Worm (Caenorhabditis elegans): Measurements from ENCODE around the gene atg-16.1.

atg-16.1 gene

DNA sequence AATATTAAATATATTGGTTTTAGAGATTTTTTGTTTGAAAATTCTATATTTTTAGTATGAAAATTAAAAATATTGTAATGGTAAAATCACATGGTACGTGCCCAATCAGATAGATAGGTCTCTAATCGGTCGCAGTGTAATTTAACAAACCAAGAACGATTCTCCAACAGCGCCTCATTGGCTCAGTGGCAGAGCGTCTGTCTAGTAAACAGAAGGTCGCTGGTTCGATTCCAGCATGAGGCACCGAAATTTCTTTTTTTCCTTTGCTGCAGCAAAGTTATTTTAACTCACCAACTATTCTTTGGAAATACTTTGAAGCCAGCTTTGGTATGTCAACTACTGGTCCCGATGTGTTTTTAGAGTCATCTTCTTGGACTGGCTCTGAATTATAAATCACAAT lies 17.4 kb downstream of the atg-16.1 start (continued):
- TF ChIP-seq mxl-3 (GFP tag; optimal IDR thresholded peaks at IDR 0.05) (peak; percentile 4), hlh-11 (tag; optimal IDR thresholded peaks at IDR 0.05) (peak; percentile 25), lir-3 (tag; optimal IDR thresholded peaks at IDR 0.05) (peak; percentile 9), madf-9 (GFP tag; conservative IDR thresholded peaks at IDR 0.05) (0 out of 2 replicates have a peak, but pooled peaks have one; percentile 14), mdl-1 (tag; optimal IDR thresholded peaks at IDR 0.05) (peak in 1 of 2 experiments; percentile 33), hlh-30 (tag; optimal IDR thresholded peaks at IDR 0.05; ENCODE audit: insufficient read depth) (peak; percentile 82), lim-7 (GFP tag; IDR thresholded peaks at IDR 0.05) (peak; percentile 91), nhr-102 (tag; optimal IDR thresholded peaks at IDR 0.05) (peak; percentile 41), unc-62 (GFP tag; optimal IDR thresholded peaks at IDR 0.05 in 1 of 2) (peak in 1 of 2 experiments; percentile 50), unc-62 (tag; optimal IDR thresholded peaks at IDR 0.05) (no peak), daf-16 (GFP tag; optimal IDR thresholded peaks at IDR 0.05) (peak; percentile 13 to 75), daf-16 (tag; optimal IDR thresholded peaks at IDR 0.05) (peak; percentile 73)

DNA sequence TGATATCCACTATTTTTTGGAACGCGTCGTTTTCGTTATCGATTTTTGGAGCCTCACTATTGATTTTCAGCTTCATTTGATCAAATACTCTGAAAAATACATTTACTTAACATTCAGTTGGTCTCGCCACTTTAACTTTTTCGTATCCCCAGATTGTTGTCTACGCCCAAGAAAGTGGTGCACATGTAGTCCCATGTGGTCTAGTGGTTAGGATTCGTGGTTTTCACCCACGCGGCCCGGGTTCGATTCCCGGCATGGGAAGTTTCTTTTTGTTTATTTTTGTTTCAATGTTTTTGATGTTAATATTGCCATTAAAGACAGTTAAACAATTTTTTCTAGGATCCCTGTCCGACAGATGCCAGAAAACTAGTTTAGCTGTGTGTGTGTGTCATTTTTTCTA lies 18.2 kb downstream of the atg-16.1 start:
- peak; percentile 72 for TF ChIP-seq lin-38 (GFP tag; IDR thresholded peaks at IDR 0.05)
- TF ChIP-seq nhr-10 (tag; optimal IDR thresholded peaks at IDR 0.05), result no peak
- TF ChIP-seq arid-1 (GFP tag; conservative IDR thresholded peaks at IDR 0.05), result peak; percentile 82
- peak; percentile 58 for TF ChIP-seq mxl-3 (GFP tag; optimal IDR thresholded peaks at IDR 0.05)
- no peak for TF ChIP-seq ZK546.5 (tag; optimal IDR thresholded peaks at IDR 0.05)
- peak; percentile 32 for TF ChIP-seq hlh-11 (tag; optimal IDR thresholded peaks at IDR 0.05)
- TF ChIP-seq nhr-102 (tag; optimal IDR thresholded peaks at IDR 0.05), result peak; percentile 49
- TF ChIP-seq nhr-42 (GFP tag; IDR thresholded peaks at IDR 0.05), result no peak
- TF ChIP-seq pha-4 (GFP tag; IDR thresholded peaks at IDR 0.05), result peak; percentile 89
- TF ChIP-seq pha-4 (tag; optimal IDR thresholded peaks at IDR 0.05), result no peak
- no peak for TF ChIP-seq ceh-32 (tag; optimal IDR thresholded peaks at IDR 0.05; ENCODE audit: poor library complexity)
- TF ChIP-seq ctbp-1 (GFP tag; IDR thresholded peaks at IDR 0.05), result peak; percentile 88
- no peak for TF ChIP-seq ces-1 (GFP tag; optimal IDR thresholded peaks at IDR 0.05)
- no peak for TF ChIP-seq ceh-20 (GFP tag; IDR thresholded peaks at IDR 0.05)
- peak; percentile 48 for TF ChIP-seq dmd-6 (GFP tag; IDR thresholded peaks at IDR 0.05)
- TF ChIP-seq nhr-28 (tag; optimal IDR thresholded peaks at IDR 0.05), result peak; percentile 41
- peak; percentile 67 for TF ChIP-seq hlh-30 (tag; optimal IDR thresholded peaks at IDR 0.05; ENCODE audit: insufficient read depth)
- peak; percentile 68; the same call in 1 of the 2 replicates for TF ChIP-seq mdt-29 (GFP tag; IDR thresholded peaks at IDR 0.05)
- no peak for TF ChIP-seq lir-3 (tag; optimal IDR thresholded peaks at IDR 0.05)
- TF ChIP-seq mep-1 (tag; optimal IDR thresholded peaks at IDR 0.05), result peak; percentile 74
- TF ChIP-seq ceh-44 (GFP tag; IDR thresholded peaks at IDR 0.05), result peak; percentile 64; the same call in 1 of the 2 replicates
- TF ChIP-seq ztf-7 (tag; optimal IDR thresholded peaks at IDR 0.05), result no peak
- peak; percentile 82; the same call in 1 of the 2 replicates for TF ChIP-seq Y75B8A.6 (GFP tag; IDR thresholded peaks at IDR 0.05)
- TF ChIP-seq zag-1 (tag; optimal IDR thresholded peaks at IDR 0.05), result no peak
- TF ChIP-seq mes-2 (tag; optimal IDR thresholded peaks at IDR 0.05; ENCODE audit: poor library complexity, severe bottlenecking), result peak; percentile 81
- no peak for TF ChIP-seq jun-1 (tag; optimal IDR thresholded peaks at IDR 0.05)
- TF ChIP-seq dmd-9 (GFP tag; IDR thresholded peaks at IDR 0.05), result peak; percentile 64; the same call in 1 of the 2 replicates
- TF ChIP-seq fkh-10 (GFP tag; optimal IDR thresholded peaks at IDR 0.05), result no peak
- TF ChIP-seq mxl-2 (GFP tag; conservative IDR thresholded peaks at IDR 0.05), result 0 out of 2 replicates have a peak, but pooled peaks have one; percentile 9
- TF ChIP-seq pqm-1 (tag; optimal IDR thresholded peaks at IDR 0.05), result no peak
- no peak for TF ChIP-seq fos-1 (tag; optimal IDR thresholded peaks at IDR 0.05)
- no peak for TF ChIP-seq sdz-12 (GFP tag; optimal IDR thresholded peaks at IDR 0.05)
- peak; percentile 28 for TF ChIP-seq nhr-25 (tag; optimal IDR thresholded peaks at IDR 0.05; ENCODE audit: borderline replicate concordance, insufficient read depth)
- TF ChIP-seq F26F4.8 (GFP tag; conservative IDR thresholded peaks at IDR 0.05), result peak; percentile 93
- no peak for TF ChIP-seq lin-39 (tag; optimal IDR thresholded peaks at IDR 0.05)
- TF ChIP-seq set-16 (GFP tag; IDR thresholded peaks at IDR 0.05), result no peak
- TF ChIP-seq hif-1 (tag; optimal IDR thresholded peaks at IDR 0.05), result peak in 1 of 2 experiments; percentile 17
- peak in 1 of 2 experiments; percentile 60 for TF ChIP-seq lsy-2 (tag; optimal IDR thresholded peaks at IDR 0.05)
- peak; percentile 45 for TF ChIP-seq aha-1 (tag)
- TF ChIP-seq ceh-62 (tag; optimal IDR thresholded peaks at IDR 0.05), result no peak
- no peak for TF ChIP-seq ceh-28 (tag; optimal IDR thresholded peaks at IDR 0.05)
- no peak for TF ChIP-seq nhr-76 (tag; optimal IDR thresholded peaks at IDR 0.05)
